Fruit fly (Drosophila melanogaster) whole organism, prepupa: ENCODE data around the gene CG32638.

Experiments
- CG10631 ChIP-seq: fragments of 200-800 bp; sonication (Bioruptor generic); optimal IDR thresholded peaks from 2 replicates; lab custom pipeline; 2016; ENCODE audit warnings: missing biosample characterization, missing genetic modification characterization
- CG10669 ChIP-seq: fragments of 200-800 bp; sonication (Bioruptor generic); optimal IDR thresholded peaks from 3 replicates; lab custom pipeline; 2018; ENCODE audit warnings: missing biosample characterization, mild to moderate bottlenecking, missing genetic modification characterization, moderate library complexity
- CG11294 ChIP-seq: fragments of 200-800 bp; sonication (Bioruptor generic); IDR thresholded peaks from 2 replicates; pipeline ENCODE4 v1.3.6; 2022; ENCODE audit warnings: missing biosample characterization, missing genetic modification characterization
- CG11902 ChIP-seq: fragments of 200-800 bp; sonication (Bioruptor generic); optimal IDR thresholded peaks from 3 replicates; lab custom pipeline; 2016; ENCODE audit warnings: missing biosample characterization, missing genetic modification characterization
- CG15336 ChIP-seq: fragments of 200-800 bp; sonication (Bioruptor generic); IDR thresholded peaks from 2 replicates; pipeline ENCODE4 v1.3.6; 2022; ENCODE audit warnings: missing biosample characterization, missing genetic modification characterization
- CG1621 ChIP-seq: fragments of 200-800 bp; sonication (Bioruptor generic); optimal IDR thresholded peaks from 3 replicates; lab custom pipeline; 2018; ENCODE audit warnings: missing biosample characterization, mild to moderate bottlenecking, missing genetic modification characterization
- CG16779 ChIP-seq: fragments of 200-800 bp; sonication (Bioruptor generic); optimal IDR thresholded peaks from 3 replicates; lab custom pipeline; 2017; ENCODE audit warnings: missing biosample characterization, mild to moderate bottlenecking, missing genetic modification characterization
- CG3032 ChIP-seq: fragments of 200-800 bp; optimal IDR thresholded peaks from 2 replicates; lab custom pipeline; 2019; ENCODE audit warnings: missing biosample characterization, mild to moderate bottlenecking, missing genetic modification characterization, moderate library complexity
- CG31627 ChIP-seq: fragments of 200-800 bp; sonication (Bioruptor generic); optimal IDR thresholded peaks from 3 replicates; lab custom pipeline; 2016; ENCODE audit warnings: missing biosample characterization, missing genetic modification characterization
- CG32006 ChIP-seq: fragments of 200-800 bp; sonication (Bioruptor generic); optimal IDR thresholded peaks from 3 replicates; lab custom pipeline; 2017; ENCODE audit warnings: missing biosample characterization, mild to moderate bottlenecking, missing genetic modification characterization
- CG34406 ChIP-seq: fragments of 200-800 bp; sonication (Bioruptor generic); optimal IDR thresholded peaks from 3 replicates; lab custom pipeline; 2016; ENCODE audit warnings: missing biosample characterization, missing genetic modification characterization
- CG3919 ChIP-seq: fragments of 200-800 bp; sonication (Bioruptor generic); optimal IDR thresholded peaks from 3 replicates; lab custom pipeline; 2016; ENCODE audit warnings: missing biosample characterization, missing genetic modification characterization
- CG4318 ChIP-seq: fragments of 200-800 bp; sonication (Bioruptor generic); optimal IDR thresholded peaks from 3 replicates; lab custom pipeline; 2017; ENCODE audit warnings: missing biosample characterization, mild to moderate bottlenecking, missing genetic modification characterization
- CG6276 ChIP-seq: fragments of 200-800 bp; sonication (Bioruptor generic); optimal IDR thresholded peaks from 2 replicates; lab custom pipeline; 2017; ENCODE audit warnings: missing biosample characterization, mild to moderate bottlenecking, missing genetic modification characterization
- CG6808 ChIP-seq: fragments of 200-800 bp; sonication (Bioruptor generic); optimal IDR thresholded peaks from 3 replicates; lab custom pipeline; 2017; ENCODE audit warnings: missing biosample characterization, missing genetic modification characterization, mild to moderate bottlenecking, moderate library complexity, missing genetic modification reagents
- CG6854 ChIP-seq: fragments of 200-800 bp; sonication (Bioruptor generic); optimal IDR thresholded peaks from 2 replicates; lab custom pipeline; 2017; ENCODE audit warnings: missing biosample characterization, mild to moderate bottlenecking, missing genetic modification characterization
- CG7368 ChIP-seq: fragments of 200-800 bp; sonication (Bioruptor generic); optimal IDR thresholded peaks from 3 replicates; lab custom pipeline; 2016; ENCODE audit warnings: missing biosample characterization, missing genetic modification characterization
- CG8119 ChIP-seq: fragments of 200-800 bp; sonication (Bioruptor generic); IDR thresholded peaks from 3 replicates; pipeline ENCODE4 v1.3.6; 2022; ENCODE audit warnings: missing biosample characterization, missing genetic modification characterization
- CG8319 ChIP-seq: fragments of 200-800 bp; sonication (Bioruptor generic); optimal IDR thresholded peaks from 3 replicates; lab custom pipeline; 2016; ENCODE audit warnings: missing biosample characterization, missing genetic modification characterization
- CG8632 ChIP-seq: fragments of 200-800 bp; sonication (Bioruptor generic); optimal IDR thresholded peaks from 3 replicates; lab custom pipeline; 2016; ENCODE audit warnings: missing biosample characterization, missing genetic modification characterization
- CG9139 ChIP-seq: fragments of 200-800 bp; sonication (Bioruptor generic); optimal IDR thresholded peaks from 3 replicates; lab custom pipeline; 2017; ENCODE audit warnings: missing biosample characterization, mild to moderate bottlenecking, missing genetic modification characterization
- Eip75B ChIP-seq: fragments of 200-800 bp; sonication (Bioruptor generic); optimal IDR thresholded peaks from 3 replicates; lab custom pipeline; 2016; ENCODE audit warnings: missing biosample characterization, missing genetic modification characterization
- Eip78C ChIP-seq: fragments of 200-800 bp; sonication (Bioruptor generic); peaks from one replicate; lab custom pipeline; 2016; ENCODE audit warnings: missing biosample characterization, missing genetic modification characterization
- Ets21C ChIP-seq: fragments of 200-800 bp; sonication (Bioruptor generic); optimal IDR thresholded peaks from 3 replicates; lab custom pipeline; 2016; ENCODE audit warnings: missing biosample characterization, missing genetic modification characterization
- Ets96B ChIP-seq: fragments of 200-800 bp; optimal IDR thresholded peaks from 2 replicates; lab custom pipeline; 2019; ENCODE audit warnings: missing biosample characterization, mild to moderate bottlenecking, missing genetic modification characterization, moderate library complexity
- Gug ChIP-seq: fragments of 200-800 bp; sonication (Bioruptor generic); IDR thresholded peaks from 2 replicates; pipeline ENCODE4 v1.3.6; 2022; ENCODE audit warnings: missing biosample characterization, missing genetic modification characterization
- Hr38 ChIP-seq: sonication (Bioruptor generic); optimal IDR thresholded peaks from 2 replicates; lab custom pipeline; 2016; ENCODE audit warnings: missing biosample characterization, missing genetic modification characterization
- Hr39 ChIP-seq: fragments of 200-800 bp; sonication (Bioruptor generic); optimal IDR thresholded peaks from 2 replicates; lab custom pipeline; 2016; ENCODE audit warnings: missing biosample characterization, missing genetic modification characterization
- Hr4 ChIP-seq: fragments of 200-800 bp; sonication (Bioruptor generic); optimal IDR thresholded peaks from 3 replicates; lab custom pipeline; 2016; ENCODE audit warnings: missing biosample characterization, missing genetic modification characterization
- Lpt ChIP-seq: fragments of 200-800 bp; sonication (Bioruptor generic); optimal IDR thresholded peaks from 3 replicates; lab custom pipeline; 2016; ENCODE audit warnings: missing biosample characterization, missing genetic modification characterization
- Met ChIP-seq: fragments of 200-800 bp; sonication (Bioruptor generic); optimal IDR thresholded peaks from 3 replicates; lab custom pipeline; 2016; ENCODE audit warnings: missing biosample characterization, missing genetic modification characterization
- OdsH ChIP-seq: fragments of 200-800 bp; sonication (Bioruptor generic); optimal IDR thresholded peaks from 3 replicates; lab custom pipeline; 2016; ENCODE audit warnings: missing biosample characterization, missing genetic modification characterization
- Smox ChIP-seq: fragments of 200-800 bp; sonication (Bioruptor generic); optimal IDR thresholded peaks from 3 replicates; lab custom pipeline; 2016; ENCODE audit warnings: missing biosample characterization, missing genetic modification characterization
- Sox102F ChIP-seq: fragments of 200-800 bp; sonication (Bioruptor generic); optimal IDR thresholded peaks from 2 replicates; lab custom pipeline; 2016; ENCODE audit warnings: missing biosample characterization, mild to moderate bottlenecking, missing genetic modification characterization
- Sox14 ChIP-seq: fragments of 200-800 bp; sonication (Bioruptor generic); optimal IDR thresholded peaks from 3 replicates; lab custom pipeline; 2016; ENCODE audit warnings: missing biosample characterization, missing genetic modification characterization
- Sox15 ChIP-seq: fragments of 200-800 bp; sonication (Bioruptor generic); optimal IDR thresholded peaks from 3 replicates; lab custom pipeline; 2016; ENCODE audit warnings: missing biosample characterization, missing genetic modification characterization
- achi ChIP-seq: fragments of 200-800 bp; sonication (Bioruptor generic); optimal IDR thresholded peaks from 3 replicates; lab custom pipeline; 2016; ENCODE audit warnings: missing biosample characterization, missing genetic modification characterization
- acj6 ChIP-seq: fragments of 200-800 bp; sonication (Bioruptor generic); optimal IDR thresholded peaks from 3 replicates; lab custom pipeline; 2016; ENCODE audit warnings: missing biosample characterization, missing genetic modification characterization
- cyc ChIP-seq: fragments of 200-800 bp; sonication (Bioruptor generic); optimal IDR thresholded peaks from 3 replicates; lab custom pipeline; 2016; ENCODE audit warnings: missing biosample characterization, missing genetic modification characterization
- dac ChIP-seq: fragments of 200-800 bp; sonication (Bioruptor generic); optimal IDR thresholded peaks from 2 replicates; lab custom pipeline; 2017; ENCODE audit warnings: missing biosample characterization, mild to moderate bottlenecking, missing genetic modification characterization
- dsx ChIP-seq: fragments of 200-800 bp; optimal IDR thresholded peaks from 3 replicates; lab custom pipeline; 2019; ENCODE audit warnings: missing biosample characterization, mild to moderate bottlenecking, missing genetic modification characterization, moderate library complexity; ENCODE audit not compliant: poor library complexity, severe bottlenecking
- eg ChIP-seq: fragments of 200-800 bp; sonication (Bioruptor generic); IDR thresholded peaks from 3 replicates; pipeline ENCODE4 v1.3.6; 2022; ENCODE audit warnings: missing biosample characterization, missing genetic modification characterization
- esn ChIP-seq: fragments of 200-800 bp; sonication (Bioruptor generic); optimal IDR thresholded peaks from 2 replicates; lab custom pipeline; 2016; ENCODE audit warnings: missing biosample characterization, mild to moderate bottlenecking, missing genetic modification characterization, moderate library complexity
- fd59A ChIP-seq: fragments of 200-800 bp; sonication (Bioruptor generic); optimal IDR thresholded peaks from 2 replicates; lab custom pipeline; 2017; ENCODE audit warnings: missing biosample characterization, mild to moderate bottlenecking, missing genetic modification characterization, missing genetic modification reagents
- fd85E ChIP-seq: fragments of 200-800 bp; sonication (Bioruptor generic); optimal IDR thresholded peaks from 3 replicates; lab custom pipeline; 2016; ENCODE audit warnings: missing biosample characterization, missing genetic modification characterization
- fkh ChIP-seq: fragments of 200-800 bp; sonication (Bioruptor generic); optimal IDR thresholded peaks from 3 replicates; lab custom pipeline; 2017; ENCODE audit warnings: missing biosample characterization, mild to moderate bottlenecking, missing genetic modification characterization, moderate library complexity
- lz ChIP-seq: fragments of 200-800 bp; sonication (Bioruptor generic); optimal IDR thresholded peaks from 3 replicates; lab custom pipeline; 2016; ENCODE audit warnings: missing biosample characterization, missing genetic modification characterization
- net ChIP-seq: fragments of 200-800 bp; sonication (Bioruptor generic); optimal IDR thresholded peaks from 3 replicates; lab custom pipeline; 2016; ENCODE audit warnings: missing biosample characterization, missing genetic modification characterization
- salr ChIP-seq, 2 experiments: fragments of 200-800 bp; sonication (Bioruptor generic); optimal IDR thresholded peaks; 3 replicates each; lab custom pipeline; 2016 to 2018; ENCODE audit warnings: missing biosample characterization in 2 of 2, missing genetic modification characterization in 2 of 2, mild to moderate bottlenecking in 1 of 2
- spab ChIP-seq: fragments of 200-800 bp; sonication (Bioruptor generic); optimal IDR thresholded peaks from 2 replicates; lab custom pipeline; 2017; ENCODE audit warnings: missing biosample characterization, mild to moderate bottlenecking, missing genetic modification characterization, missing genetic modification reagents
- svp ChIP-seq: fragments of 200-800 bp; sonication (Bioruptor generic); peaks from one replicate; lab custom pipeline; 2016; ENCODE audit warnings: missing biosample characterization, missing genetic modification characterization
- topi ChIP-seq: fragments of 200-800 bp; sonication (Bioruptor generic); optimal IDR thresholded peaks from 3 replicates; lab custom pipeline; 2016; ENCODE audit warnings: missing biosample characterization, missing genetic modification characterization
- vri ChIP-seq: fragments of 200-800 bp; sonication (Bioruptor generic); optimal IDR thresholded peaks from 3 replicates; lab custom pipeline; 2016; ENCODE audit warnings: missing biosample characterization, mild to moderate bottlenecking, missing genetic modification characterization

Gene CG32638

DNA sequence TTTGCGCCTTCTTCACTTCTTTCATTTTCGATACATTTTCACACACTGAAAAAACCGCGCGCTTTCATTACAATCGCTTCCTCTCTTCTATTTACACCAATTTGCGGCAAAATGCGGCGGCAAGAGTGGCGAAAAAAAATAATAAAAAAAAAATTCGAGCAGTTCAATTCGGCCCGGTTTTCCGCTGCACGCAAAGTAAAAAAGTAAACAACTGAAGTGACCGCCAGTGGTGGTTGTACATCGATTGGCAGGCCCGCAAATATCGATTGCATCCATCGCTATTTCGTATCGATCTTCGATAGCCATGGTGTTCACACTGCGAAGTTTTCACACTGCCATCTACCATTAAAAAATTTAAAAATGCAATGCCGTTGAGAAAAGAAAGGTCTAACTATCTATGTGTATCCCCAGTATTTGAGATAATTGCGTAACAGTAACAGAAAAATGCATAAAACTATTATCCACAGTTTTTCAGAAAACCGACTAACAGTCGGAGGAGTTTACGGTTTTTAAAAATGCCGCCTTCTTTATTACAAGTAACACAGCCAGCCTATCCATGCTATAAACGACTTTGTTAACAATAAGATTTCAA lies 16.3 kb downstream of the CG32638 start, which contains the start of gene Chpf:
Gene Chpf (minus strand): TSS at position 225 of the 592 bp plus-strand sequence.
- TF ChIP-seq Hr38 (GFP tag; lab: Kevin White, UChicago) (no peak), Sox14 (GFP tag; lab: Kevin White, UChicago) (no peak), dsx (GFP tag; lab: Kevin White, UChicago) (no peak), fkh (GFP tag; lab: Kevin White, UChicago) (peak; percentile 73), cyc (GFP tag; lab: Kevin White, UChicago) (no peak), vri (GFP tag; lab: Kevin White, UChicago) (peak; percentile 33), CG15336 (GFP tag; lab: Robert Waterston, UW) (no peak; the same call in 1 of the 2 replicates), Hr39 (GFP tag; lab: Kevin White, UChicago) (no peak), fd85E (GFP tag; lab: Kevin White, UChicago) (no peak), salr (GFP tag; optimal IDR thresholded peaks at IDR 0.05; lab: Kevin White, UChicago) (no peak), lz (GFP tag; lab: Kevin White, UChicago) (no peak), Ets96B (no peak), fd59A (GFP tag; lab: Kevin White, UChicago) (no peak), CG9139 (GFP tag; lab: Kevin White, UChicago) (no peak), CG6854 (GFP tag; lab: Kevin White, UChicago) (no peak), CG8319 (GFP tag; lab: Kevin White, UChicago) (no peak), acj6 (GFP tag; lab: Kevin White, UChicago) (no peak), OdsH (GFP tag; lab: Kevin White, UChicago) (no peak), net (no peak), CG3032 (tag; lab: Kevin White, UChicago) (no peak), CG3919 (GFP tag; lab: Kevin White, UChicago) (no peak), svp (peak; percentile 70), esn (GFP tag; lab: Kevin White, UChicago) (peak; percentile 23), spab (GFP tag; lab: Kevin White, UChicago) (no peak), topi (GFP tag; lab: Kevin White, UChicago) (peak; percentile 7), Smox (no peak), CG11902 (GFP tag; lab: Kevin White, UChicago) (no peak), eg (GFP tag; lab: Robert Waterston, UW) (peak; percentile 60; the same call in 1 of the 3 replicates), Sox102F (no peak), Met (GFP tag; lab: Kevin White, UChicago) (peak; percentile 33), Sox15 (GFP tag; lab: Kevin White, UChicago) (no peak), CG7368 (GFP tag; lab: Kevin White, UChicago) (no peak), CG10669 (GFP tag; lab: Kevin White, UChicago) (no peak), CG1621 (no peak), CG10631 (GFP tag; lab: Kevin White, UChicago) (no peak), CG8119 (GFP tag; lab: Robert Waterston, UW) (no peak), Eip78C (GFP tag; lab: Kevin White, UChicago) (no peak), Eip75B (GFP tag; lab: Kevin White, UChicago) (peak; percentile 7), Lpt (GFP tag; lab: Kevin White, UChicago) (no peak), CG34406 (GFP tag; lab: Kevin White, UChicago) (no peak), achi (GFP tag; lab: Kevin White, UChicago) (no peak), dac (no peak), CG31627 (GFP tag; lab: Kevin White, UChicago) (no peak), Gug (GFP tag; lab: Robert Waterston, UW) (no peak), CG11294 (GFP tag; lab: Robert Waterston, UW) (no peak), CG6808 (GFP tag; lab: Kevin White, UChicago) (no peak), CG16779 (tag; lab: Kevin White, UChicago) (no peak), CG6276 (GFP tag; lab: Kevin White, UChicago) (no peak), Hr4 (no peak), CG32006 (GFP tag; lab: Kevin White, UChicago) (peak; percentile 24), Ets21C (GFP tag; lab: Kevin White, UChicago) (no peak), CG8632 (no peak), CG4318 (GFP tag; lab: Kevin White, UChicago) (no peak)
